Fruit fly (Drosophila melanogaster): ENCODE results near the gene EMC2B.

Gene EMC2B

dm6 chr3R:16986181-16987074 is 5.2 kb downstream of the EMC2B start (continued):
- peak; percentile 84 for TF ChIP-seq Ets97D (GFP tag; optimal IDR thresholded peaks at IDR 0.05)
- TF ChIP-seq pnt (GFP tag; optimal IDR thresholded peaks at IDR 0.05): peak; percentile 85
- peak; percentile 87 for TF ChIP-seq wor (GFP tag; IDR thresholded peaks at IDR 0.05)
- TF ChIP-seq her (GFP tag; optimal IDR thresholded peaks at IDR 0.05): peak; percentile 96
- no peak for TF ChIP-seq pros (GFP tag; optimal IDR thresholded peaks at IDR 0.05)
- peak; percentile 93 for TF ChIP-seq CG17328 (GFP tag; IDR thresholded peaks at IDR 0.05)
- peak; percentile 8 for TF ChIP-seq fd102C (GFP tag; optimal IDR thresholded peaks at IDR 0.05)
- TF ChIP-seq prd (optimal IDR thresholded peaks at IDR 0.05): no peak
- peak; percentile 97 for TF ChIP-seq prd (GFP tag; IDR thresholded peaks at IDR 0.05)
- TF ChIP-seq CG1792 (GFP tag; optimal IDR thresholded peaks at IDR 0.05): peak; percentile 94
- TF ChIP-seq cg (GFP tag; optimal IDR thresholded peaks at IDR 0.05): peak; percentile 48
- peak; percentile 93 for TF ChIP-seq B-H1 (GFP tag; IDR thresholded peaks at IDR 0.05)
- peak; percentile 96; the same call in 2 of the 3 replicates for TF ChIP-seq Optix (GFP tag; IDR thresholded peaks at IDR 0.05)
- TF ChIP-seq CG13775 (GFP tag; optimal IDR thresholded peaks at IDR 0.05): peak; percentile 83
- TF ChIP-seq toy (GFP tag; IDR thresholded peaks at IDR 0.05): peak; percentile 94
- TF ChIP-seq CG30431 (GFP tag; optimal IDR thresholded peaks at IDR 0.05): peak; percentile 86
- no peak for TF ChIP-seq hth (optimal IDR thresholded peaks at IDR 0.05)
- TF ChIP-seq tll (GFP tag; optimal IDR thresholded peaks at IDR 0.05): no peak
- peak; percentile 77 for TF ChIP-seq dati (GFP tag; IDR thresholded peaks at IDR 0.05)
- TF ChIP-seq CrebB (tag; optimal IDR thresholded peaks at IDR 0.05): peak; percentile 93
- peak; percentile 97 for TF ChIP-seq lmd (GFP tag; IDR thresholded peaks at IDR 0.05)
- peak; percentile 86 for TF ChIP-seq CG3838 (GFP tag; optimal IDR thresholded peaks at IDR 0.05)
- peak; percentile 95 for TF ChIP-seq caup (GFP tag; optimal IDR thresholded peaks at IDR 0.05; ENCODE audit: severe bottlenecking)
- peak; percentile 90 for TF ChIP-seq CG4282 (GFP tag; optimal IDR thresholded peaks at IDR 0.05)
- peak; percentile 39 to 65 for TF ChIP-seq insv (GFP tag; optimal IDR thresholded peaks at IDR 0.05)
- TF ChIP-seq sr (GFP tag; IDR thresholded peaks at IDR 0.05): peak; percentile 91; the same call in 2 of the 3 replicates
- peak; percentile 97 for TF ChIP-seq CG16779 (GFP tag; IDR thresholded peaks at IDR 0.05)
- TF ChIP-seq HLH54F (GFP tag; optimal IDR thresholded peaks at IDR 0.05): peak; percentile 97
- TF ChIP-seq CG10959 (GFP tag; IDR thresholded peaks at IDR 0.05): peak; percentile 80
- peak; percentile 94 for TF ChIP-seq Ptx1 (GFP tag; IDR thresholded peaks at IDR 0.05)
- peak; percentile 94 for TF ChIP-seq CG18619 (GFP tag; optimal IDR thresholded peaks at IDR 0.05)
- peak; percentile 95 for TF ChIP-seq GATAe (GFP tag; conservative IDR thresholded peaks at IDR 0.05)
- TF ChIP-seq p53 (GFP tag; optimal IDR thresholded peaks at IDR 0.05): peak; percentile 83
- TF ChIP-seq CG11247 (GFP tag; IDR thresholded peaks at IDR 0.05): peak; percentile 97
- peak; percentile 97 for TF ChIP-seq ham (GFP tag; IDR thresholded peaks at IDR 0.05)
- TF ChIP-seq CG2678 (tag; optimal IDR thresholded peaks at IDR 0.05): peak; percentile 95
- peak; percentile 92 for TF ChIP-seq CG3281 (GFP tag; optimal IDR thresholded peaks at IDR 0.05)
- 0 out of 3 replicates have a peak, but pooled peaks have one; percentile 34 for TF ChIP-seq CG6791 (GFP tag; IDR thresholded peaks at IDR 0.05; ENCODE audit: partially characterized antibody)
- TF ChIP-seq Camta (GFP tag; optimal IDR thresholded peaks at IDR 0.05): peak; percentile 86
- TF ChIP-seq bigmax (GFP tag; optimal IDR thresholded peaks at IDR 0.05): peak; percentile 46
- TF ChIP-seq CTCF (GFP tag; optimal IDR thresholded peaks at IDR 0.05): peak; percentile 26
- peak; percentile 91 for TF ChIP-seq ab (GFP tag; optimal IDR thresholded peaks at IDR 0.05)
- TF ChIP-seq CG2889 (GFP tag; IDR thresholded peaks at IDR 0.05): peak; percentile 97
- TF ChIP-seq CG5953 (GFP tag; IDR thresholded peaks at IDR 0.05): peak; percentile 92
- peak; percentile 98 for TF ChIP-seq CG7786 (GFP tag; optimal IDR thresholded peaks at IDR 0.05)
- TF ChIP-seq CG4617 (GFP tag; optimal IDR thresholded peaks at IDR 0.05; ENCODE audit: borderline replicate concordance): peak; percentile 82
- TF ChIP-seq Atf6 (GFP tag; IDR thresholded peaks at IDR 0.05): peak; percentile 98
- TF ChIP-seq ap (GFP tag; IDR thresholded peaks at IDR 0.05): peak; percentile 95
- TF ChIP-seq CG3847 (GFP tag; IDR thresholded peaks at IDR 0.05): peak; percentile 98
- TF ChIP-seq gsb (GFP tag; IDR thresholded peaks at IDR 0.05): peak; percentile 95
- TF ChIP-seq CG2712 (tag; optimal IDR thresholded peaks at IDR 0.05): peak; percentile 78
